Fruit fly (Drosophila melanogaster) whole organism, pupa: ENCODE data around the gene Nf-YC.

Source experiments
- CG10348 ChIP-seq: fragments of 200-800 bp; sonication (Bioruptor generic); IDR thresholded peaks from 2 replicates; pipeline ENCODE4 v1.3.6; 2022; ENCODE audit warnings: missing biosample characterization, missing genetic modification characterization
- CG13204 ChIP-seq: fragments of 200-800 bp; sonication (Bioruptor generic); optimal IDR thresholded peaks from 2 replicates; lab custom pipeline; 2018; ENCODE audit warnings: missing biosample characterization, mild to moderate bottlenecking, missing genetic modification characterization, moderate library complexity
- CG14655 ChIP-seq: fragments of 200-800 bp; sonication (Bioruptor generic); optimal IDR thresholded peaks from 3 replicates; lab custom pipeline; 2017; ENCODE audit warnings: mild to moderate bottlenecking, missing biosample characterization, missing genetic modification reagents, missing genetic modification characterization
- CG15710 ChIP-seq: fragments of 200-800 bp; sonication (Bioruptor generic); optimal IDR thresholded peaks from 2 replicates; lab custom pipeline; 2018; ENCODE audit warnings: missing biosample characterization, mild to moderate bottlenecking, missing genetic modification characterization, moderate library complexity
- CG32121 ChIP-seq: fragments of 200-800 bp; sonication (Bioruptor generic); IDR thresholded peaks from 2 replicates; pipeline ENCODE4 v1.3.6; 2022; ENCODE audit warnings: missing biosample characterization, missing genetic modification characterization
- CG34367 ChIP-seq: fragments of 200-800 bp; sonication (Bioruptor generic); optimal IDR thresholded peaks from 2 replicates; lab custom pipeline; 2018; ENCODE audit warnings: missing biosample characterization, mild to moderate bottlenecking, missing genetic modification characterization
- CG8301 ChIP-seq: fragments of 200-800 bp; sonication (Bioruptor generic); optimal IDR thresholded peaks from 2 replicates; lab custom pipeline; 2018; ENCODE audit warnings: missing biosample characterization, mild to moderate bottlenecking, missing genetic modification characterization
- CG9948 ChIP-seq: fragments of 200-800 bp; sonication (Bioruptor generic); optimal IDR thresholded peaks from 2 replicates; lab custom pipeline; 2018; ENCODE audit warnings: missing biosample characterization, mild to moderate bottlenecking, missing genetic modification characterization, moderate library complexity
- EcR ChIP-seq: fragments of 200-800 bp; sonication (Bioruptor generic); optimal IDR thresholded peaks from 3 replicates; lab custom pipeline; 2019; ENCODE audit warnings: missing biosample characterization, missing genetic modification characterization, mild to moderate bottlenecking, moderate library complexity, missing genetic modification reagents
- Pif1A ChIP-seq: fragments of 200-800 bp; sonication (Bioruptor generic); optimal IDR thresholded peaks from 3 replicates; lab custom pipeline; 2016; ENCODE audit warnings: missing biosample characterization, missing genetic modification characterization
- Pif1B ChIP-seq: fragments of 200-800 bp; sonication (Bioruptor generic); optimal IDR thresholded peaks from 3 replicates; lab custom pipeline; 2016; ENCODE audit warnings: missing biosample characterization, missing genetic modification characterization
- fd96Ca ChIP-seq: fragments of 200-800 bp; sonication (Bioruptor generic); IDR thresholded peaks from 3 replicates; pipeline ENCODE4 v1.3.6; 2022; ENCODE audit warnings: missing biosample characterization, missing genetic modification characterization
- gl ChIP-seq: fragments of 200-800 bp; sonication (Bioruptor generic); optimal IDR thresholded peaks from 2 replicates; lab custom pipeline; 2018; ENCODE audit warnings: missing biosample characterization, mild to moderate bottlenecking, missing genetic modification characterization
- rn ChIP-seq: fragments of 200-800 bp; sonication (Bioruptor generic); IDR thresholded peaks from 2 replicates; pipeline ENCODE4 v1.3.6; 2022; ENCODE audit warnings: missing biosample characterization, missing genetic modification characterization

DNA sequence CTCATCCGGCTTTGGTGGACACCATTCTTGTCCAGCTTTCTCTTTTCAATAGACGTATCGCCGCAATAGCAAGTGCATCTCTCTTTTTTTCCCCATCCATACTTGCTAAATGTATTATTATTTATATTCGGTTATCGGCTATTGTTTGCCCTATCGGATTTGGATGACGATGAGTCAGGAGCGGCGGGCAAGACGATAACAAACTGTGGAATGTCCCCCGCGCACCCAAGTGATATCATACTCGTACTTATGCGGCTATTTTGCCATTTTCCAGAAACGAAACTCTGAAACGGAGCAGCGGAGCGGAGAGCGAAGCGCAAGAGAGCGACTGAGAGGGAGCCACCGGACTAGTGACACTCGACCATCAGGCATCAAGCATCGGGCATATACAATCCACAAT, 15.3 kb downstream of the Nf-YC start:
- TF ChIP-seq CG8301 (tag; lab: Kevin White, UChicago) (no peak), CG32121 (GFP tag; lab: Robert Waterston, UW) (no peak), CG13204 (GFP tag; lab: Kevin White, UChicago) (no peak), CG15710 (tag; lab: Kevin White, UChicago) (no peak), EcR (GFP tag; lab: Kevin White, UChicago) (no peak), rn (GFP tag; lab: Robert Waterston, UW) (no peak), CG10348 (GFP tag; lab: Robert Waterston, UW) (no peak), CG14655 (GFP tag; lab: Kevin White, UChicago) (no peak), Pif1A (no peak), fd96Ca (GFP tag; lab: Robert Waterston, UW) (no peak), gl (tag; lab: Kevin White, UChicago) (no peak), CG9948 (tag; lab: Kevin White, UChicago) (no peak), CG34367 (no peak), Pif1B (no peak)
